Fruit fly (Drosophila melanogaster) whole organism, wandering third instar larva: ENCODE results near the gene CG13857.

Experiments
- Abd-B ChIP-seq: fragments of >200 bp; optimal IDR thresholded peaks from 2 replicates; lab custom pipeline; 2017; ENCODE audit warnings: missing biosample characterization, missing genetic modification characterization
- CG9705 ChIP-seq: fragments of 200-800 bp; sonication (Bioruptor generic); optimal IDR thresholded peaks from 2 replicates; lab custom pipeline; 2018; ENCODE audit warnings: missing biosample characterization, mild to moderate bottlenecking, missing genetic modification characterization
- CrebA ChIP-seq: fragments of 200-800 bp; sonication (Bioruptor generic); optimal IDR thresholded peaks from 2 replicates; lab custom pipeline; 2016; ENCODE audit warnings: missing biosample characterization, mild to moderate bottlenecking, missing genetic modification characterization, borderline replicate concordance
- Dif ChIP-seq: fragments of 200-275, 200-300 bp; sonication (Bioruptor generic); optimal IDR thresholded peaks from 2 replicates; lab custom pipeline; 2018; ENCODE audit warnings: missing biosample characterization, missing genetic modification characterization; ENCODE audit not compliant: partially characterized antibody
- GATAd ChIP-seq: sonication (Bioruptor generic); optimal IDR thresholded peaks from 2 replicates; lab custom pipeline; 2016; ENCODE audit warnings: missing biosample characterization, missing genetic modification characterization
- HLH106 ChIP-seq: fragments of 200-800 bp; optimal IDR thresholded peaks from 3 replicates; lab custom pipeline; 2019; ENCODE audit warnings: missing biosample characterization, mild to moderate bottlenecking, missing genetic modification characterization, moderate library complexity
- Hnf4 ChIP-seq: fragments of 200-800 bp; sonication (Bioruptor generic); optimal IDR thresholded peaks from 2 replicates; lab custom pipeline; 2016; ENCODE audit warnings: missing biosample characterization, mild to moderate bottlenecking, missing genetic modification characterization
- Hr78 ChIP-seq: fragments of >200 bp; optimal IDR thresholded peaks from 2 replicates; lab custom pipeline; 2017; ENCODE audit warnings: missing biosample characterization, missing genetic modification characterization
- Hr83 ChIP-seq: fragments of 200-300 bp; sonication (Bioruptor generic); optimal IDR thresholded peaks from 2 replicates; lab custom pipeline; 2016; ENCODE audit warnings: missing biosample characterization, mild to moderate bottlenecking, missing genetic modification characterization, moderate library complexity; ENCODE audit not compliant: poor library complexity, severe bottlenecking
- Mio ChIP-seq: sonication (Bioruptor generic); optimal IDR thresholded peaks from 2 replicates; lab custom pipeline; 2016; ENCODE audit warnings: missing biosample characterization, missing genetic modification characterization
- Myc ChIP-seq: fragments of >200 bp; optimal IDR thresholded peaks from 2 replicates; lab custom pipeline; 2017
- N ChIP-seq: fragments of >200 bp; optimal IDR thresholded peaks from 2 replicates; lab custom pipeline; 2018; ENCODE audit warnings: missing biosample characterization, missing external identifiers, missing genetic modification characterization
- OdsH ChIP-seq: fragments of 200-800 bp; sonication (Bioruptor generic); optimal IDR thresholded peaks from 2 replicates; lab custom pipeline; 2016; ENCODE audit warnings: missing biosample characterization, mild to moderate bottlenecking, missing genetic modification characterization
- Rel ChIP-seq, 2 experiments: fragments of 200-800 bp; sonication (Bioruptor generic) in 1 of 2; optimal IDR thresholded peaks; 2 replicates in 1 of 2; 3 replicates in 1 of 2; lab custom pipeline; 2016 to 2019; ENCODE audit warnings: mild to moderate bottlenecking in 2 of 2, missing biosample characterization in 2 of 2, missing genetic modification characterization in 2 of 2, moderate library complexity in 1 of 2
- Vsx2 ChIP-seq: fragments of 200-300, 225-300 bp; sonication (Bioruptor generic); optimal IDR thresholded peaks from 2 replicates; lab custom pipeline; 2018; ENCODE audit warnings: missing biosample characterization, missing genetic modification characterization; ENCODE audit not compliant: partially characterized antibody
- br ChIP-seq: fragments of 200-800 bp; sonication (Bioruptor generic); optimal IDR thresholded peaks from 2 replicates; lab custom pipeline; 2016; ENCODE audit warnings: missing biosample characterization, missing genetic modification characterization
- brk ChIP-seq: fragments of 200-800 bp; sonication (Bioruptor generic); optimal IDR thresholded peaks from 2 replicates; lab custom pipeline; 2016; ENCODE audit warnings: missing biosample characterization, mild to moderate bottlenecking, missing genetic modification characterization
- dl ChIP-seq, 2 experiments: fragments of 175-275, 200-275 bp in 1 of 2; fragments of 200-275 bp in 1 of 2; sonication (Bioruptor generic); optimal IDR thresholded peaks; lab custom pipeline; 2018; ENCODE audit warnings: mild to moderate bottlenecking in 2 of 2, missing biosample characterization in 2 of 2, missing genetic modification characterization in 2 of 2, moderate library complexity in 2 of 2; ENCODE audit not compliant: partially characterized antibody in 2 of 2, insufficient read depth in 1 of 2
- dmrt93B ChIP-seq: fragments of 200-800 bp; sonication (Bioruptor generic); optimal IDR thresholded peaks from 2 replicates; lab custom pipeline; 2018; ENCODE audit warnings: missing biosample characterization, mild to moderate bottlenecking, missing genetic modification characterization
- dsf ChIP-seq: sonication (Bioruptor generic); optimal IDR thresholded peaks from 2 replicates; lab custom pipeline; 2016; ENCODE audit warnings: missing biosample characterization, missing genetic modification characterization, borderline replicate concordance
- foxo ChIP-seq, 2 experiments: fragments of 200-800 bp; sonication (Bioruptor generic); optimal IDR thresholded peaks; 2 replicates in 1 of 2; 3 replicates in 1 of 2; lab custom pipeline; 2016 to 2017; ENCODE audit warnings: missing biosample characterization in 2 of 2, missing genetic modification characterization in 2 of 2
- fru ChIP-seq: fragments of 200-800 bp; sonication (Bioruptor generic); optimal IDR thresholded peaks from 3 replicates; lab custom pipeline; 2016; ENCODE audit warnings: missing biosample characterization, mild to moderate bottlenecking, missing genetic modification characterization
- h ChIP-seq: fragments of 200-800 bp; sonication (Bioruptor generic); optimal IDR thresholded peaks from 3 replicates; lab custom pipeline; 2016; ENCODE audit warnings: missing biosample characterization, mild to moderate bottlenecking, missing genetic modification characterization
- lola ChIP-seq: fragments of >200 bp; optimal IDR thresholded peaks from 2 replicates; lab custom pipeline; 2017; ENCODE audit warnings: missing biosample characterization, missing genetic modification characterization
- pan ChIP-seq: fragments of >200 bp; optimal IDR thresholded peaks from 2 replicates; lab custom pipeline; 2017
- psq ChIP-seq: fragments of 200-800 bp; sonication (Bioruptor generic); optimal IDR thresholded peaks from 3 replicates; lab custom pipeline; 2017; ENCODE audit warnings: missing biosample characterization, mild to moderate bottlenecking, missing genetic modification characterization, moderate library complexity
- rgr ChIP-seq: fragments of 200-800 bp; sonication (Bioruptor generic); optimal IDR thresholded peaks from 3 replicates; lab custom pipeline; 2016; ENCODE audit warnings: missing biosample characterization, mild to moderate bottlenecking, missing genetic modification characterization
- sage ChIP-seq: fragments of 200-800 bp; sonication (Bioruptor generic); optimal IDR thresholded peaks from 2 replicates; lab custom pipeline; 2016; ENCODE audit warnings: missing biosample characterization, mild to moderate bottlenecking, missing genetic modification characterization
- sv ChIP-seq: fragments of 200-800 bp; sonication (Bioruptor generic); optimal IDR thresholded peaks from 3 replicates; lab custom pipeline; 2016; ENCODE audit warnings: missing biosample characterization, missing genetic modification characterization
- tai ChIP-seq: sonication (Bioruptor generic); optimal IDR thresholded peaks from 2 replicates; lab custom pipeline; 2016; ENCODE audit warnings: missing biosample characterization, missing genetic modification characterization
- usp ChIP-seq: fragments of >200 bp; optimal IDR thresholded peaks from 2 replicates; lab custom pipeline; 2017; ENCODE audit warnings: missing biosample characterization, missing genetic modification characterization

CG13857 gene

dm6 chr3R:22410537-22411360 lies 16.8 kb upstream of the CG13857 start, which contains the start of the genes CG13850 and lqfR (continued):
- TF ChIP-seq dsf = peak; percentile 67

dm6 chr3R:22405639-22406038 lies 11.7 kb upstream of the CG13857 start, which contains the start of gene CG13855:
Gene CG13855 (plus strand): TSS chr3R:22405939.
- no peak for TF ChIP-seq Myc
- no peak for TF ChIP-seq Hr78 (GFP tag; lab: Kevin White, UChicago)
- no peak for TF ChIP-seq HLH106 (tag; lab: Kevin White, UChicago)
- no peak for TF ChIP-seq brk (GFP tag; lab: Kevin White, UChicago)
- TF ChIP-seq Hr83 (GFP tag; lab: Kevin White, UChicago) = no peak
- no peak for TF ChIP-seq sage (GFP tag; lab: Kevin White, UChicago)
- TF ChIP-seq fru (GFP tag; lab: Kevin White, UChicago) = no peak
- no peak for TF ChIP-seq Rel (GFP tag; optimal IDR thresholded peaks at IDR 0.05; lab: Kevin White, UChicago)
- no peak for TF ChIP-seq Rel (tag; optimal IDR thresholded peaks at IDR 0.05; lab: Kevin White, UChicago)
- no peak for TF ChIP-seq sv
- TF ChIP-seq dl (GFP tag; optimal IDR thresholded peaks at IDR 0.05; lab: Kevin White, UChicago; ENCODE audit: insufficient read depth in 1 of 2, partially characterized antibody in 2 of 2) = no peak
- TF ChIP-seq foxo (GFP tag; optimal IDR thresholded peaks at IDR 0.05; lab: Kevin White, UChicago) = no peak
- no peak for TF ChIP-seq GATAd (GFP tag; lab: Kevin White, UChicago)
- TF ChIP-seq CG9705 = no peak

dm6 chr3R:22402355-22402754 lies 8.5 kb upstream of the CG13857 start, which contains the start of gene CG13856:
Gene CG13856 (plus strand): TSS chr3R:22402655.
- TF ChIP-seq pan (lab: Kevin White, UChicago) = no peak
- no peak for TF ChIP-seq psq (GFP tag; lab: Kevin White, UChicago)
- no peak for TF ChIP-seq sv
- no peak for TF ChIP-seq usp (GFP tag; lab: Kevin White, UChicago)
- TF ChIP-seq Hr83 (GFP tag; lab: Kevin White, UChicago) = no peak
- TF ChIP-seq CG9705 = no peak
- TF ChIP-seq Abd-B = no peak
- no peak for TF ChIP-seq foxo (GFP tag; optimal IDR thresholded peaks at IDR 0.05; lab: Kevin White, UChicago)
- no peak for TF ChIP-seq br
- no peak for TF ChIP-seq h (GFP tag; lab: Kevin White, UChicago)
- TF ChIP-seq dl (GFP tag; optimal IDR thresholded peaks at IDR 0.05; lab: Kevin White, UChicago; ENCODE audit: insufficient read depth in 1 of 2, partially characterized antibody in 2 of 2) = no peak
- TF ChIP-seq fru (GFP tag; lab: Kevin White, UChicago) = no peak
- no peak for TF ChIP-seq HLH106 (tag; lab: Kevin White, UChicago)
- TF ChIP-seq Vsx2 (GFP tag; lab: Kevin White, UChicago) = no peak
- no peak for TF ChIP-seq sage (GFP tag; lab: Kevin White, UChicago)
- TF ChIP-seq N (GFP tag; lab: Kevin White, UChicago) = no peak
- no peak for TF ChIP-seq Hnf4 (GFP tag; lab: Kevin White, UChicago)
- TF ChIP-seq dmrt93B (GFP tag; lab: Kevin White, UChicago) = no peak
- TF ChIP-seq, all 38 proteins: peak for 0

- TF ChIP-seq sv (peak; percentile 18), CG9705 (no peak)
Measured at dm6 chr3R:22400246-22400645, 6.3 kb upstream of the CG13857 start.

- TF ChIP-seq tai (GFP tag; lab: Kevin White, UChicago) = no peak
- TF ChIP-seq Abd-B = peak; percentile 14
- TF ChIP-seq fru (GFP tag; lab: Kevin White, UChicago) = no peak
- TF ChIP-seq OdsH (GFP tag; lab: Kevin White, UChicago) = no peak
- no peak for TF ChIP-seq Hr78 (GFP tag; lab: Kevin White, UChicago)
- no peak for TF ChIP-seq Rel (GFP tag; optimal IDR thresholded peaks at IDR 0.05; lab: Kevin White, UChicago)
- no peak for TF ChIP-seq Rel (tag; optimal IDR thresholded peaks at IDR 0.05; lab: Kevin White, UChicago)
- TF ChIP-seq CrebA (GFP tag; lab: Kevin White, UChicago) = no peak
- TF ChIP-seq dsf = no peak
- TF ChIP-seq Dif = no peak
- TF ChIP-seq lola = no peak
- TF ChIP-seq Mio = no peak
- TF ChIP-seq Myc = peak; percentile 23
- TF ChIP-seq N (GFP tag; lab: Kevin White, UChicago) = peak; percentile 77
- TF ChIP-seq rgr = no peak
- no peak for TF ChIP-seq sage (GFP tag; lab: Kevin White, UChicago)
Measured at dm6 chr3R:22397068-22397700, 3.3 kb upstream of the CG13857 start.
